Worm (Caenorhabditis elegans) whole organism, L4/young adult: ENCODE results near the gene sms-1.
A peak's percentile ranks its signal among the peaks of the same experiment; 100 is the strongest.

Experiments used
- W03F9.2 ChIP-seq: fragments of 150-350 bp; optimal IDR thresholded peaks from 2 replicates; lab custom pipeline; 2014; ENCODE audit warnings: missing biosample characterization, missing genetic modification characterization
- him-1 ChIP-seq: sonication (generic microtip); optimal IDR thresholded peaks from 2 replicates; lab custom pipeline; 2016; ENCODE audit warnings: missing genotype, missing genetic modification reagents, missing genetic modification characterization, missing compliant biosample characterization

ce11 chrIV:11522225-11522952 lies 24.4 kb upstream of the sms-1 start:
- TF ChIP-seq him-1 (tag; lab: Kevin White, UChicago) (no peak), W03F9.2 (tag; lab: Kevin White, UChicago) (peak; percentile 22)
